Fruit fly (Drosophila melanogaster) whole organism, embryonic: ENCODE data around the gene CG42854.
A peak's percentile ranks its signal among the peaks of the same experiment; 100 is the strongest.

ENCODE experiments used
- Awh ChIP-seq: fragments of 200-800 bp; sonication (Bioruptor generic); IDR thresholded peaks from 2 replicates; pipeline ENCODE4, ENCODE4 v1.3.6; 2022; ENCODE audit warnings: missing biosample characterization, missing genetic modification characterization
- BtbVII ChIP-seq: fragments of 200-800 bp; sonication (Bioruptor generic); optimal IDR thresholded peaks from 3 replicates; lab custom pipeline; 2017; ENCODE audit warnings: missing biosample characterization, mild to moderate bottlenecking, missing genetic modification characterization
- CG10366 ChIP-seq: fragments of 200-800 bp; sonication (Bioruptor generic); IDR thresholded peaks from 2 replicates; pipeline ENCODE4 v1.3.6; 2022; ENCODE audit warnings: missing biosample characterization, missing genetic modification characterization
- CG11456 ChIP-seq: fragments of 200-800 bp; sonication (Bioruptor generic); IDR thresholded peaks from 3 replicates; pipeline ENCODE4 v1.3.6; 2022; ENCODE audit warnings: missing biosample characterization, missing genetic modification characterization
- CG11504 ChIP-seq: fragments of 200-800 bp; sonication (Bioruptor generic); optimal IDR thresholded peaks from 3 replicates; lab custom pipeline; 2019; ENCODE audit warnings: missing biosample characterization, mild to moderate bottlenecking, missing genetic modification characterization, moderate library complexity
- CG12659 ChIP-seq: fragments of 200-800 bp; sonication (Bioruptor generic); optimal IDR thresholded peaks from 3 replicates; lab custom pipeline; 2017; ENCODE audit warnings: mild to moderate bottlenecking, missing biosample characterization, missing genetic modification reagents, missing genetic modification characterization
- CG13894 ChIP-seq: fragments of 200-800 bp; sonication (Bioruptor generic); optimal IDR thresholded peaks from 3 replicates; lab custom pipeline; 2018; ENCODE audit warnings: missing biosample characterization, mild to moderate bottlenecking, missing genetic modification characterization, moderate library complexity
- CG1603 ChIP-seq: fragments of 200-800 bp; sonication (Bioruptor generic); optimal IDR thresholded peaks from 2 replicates; lab custom pipeline; 2019; ENCODE audit warnings: missing biosample characterization, mild to moderate bottlenecking, missing genetic modification characterization, moderate library complexity
- CG1647 ChIP-seq: fragments of 200-800 bp; sonication (Bioruptor generic); optimal IDR thresholded peaks from 3 replicates; lab custom pipeline; 2016; ENCODE audit warnings: missing biosample characterization, missing genetic modification characterization
- CG2120 ChIP-seq: fragments of 200-800 bp; sonication (Bioruptor generic); optimal IDR thresholded peaks from 3 replicates; lab custom pipeline; 2016; ENCODE audit warnings: missing biosample characterization, missing genetic modification characterization
- CG30403 ChIP-seq: fragments of 200-800 bp; sonication (Bioruptor generic); optimal IDR thresholded peaks from 3 replicates; lab custom pipeline; 2016; ENCODE audit warnings: missing biosample characterization, missing genetic modification characterization
- CG3847 ChIP-seq: fragments of 200-800 bp; sonication (Bioruptor generic); IDR thresholded peaks from 2 replicates; pipeline ENCODE4 v1.3.6; 2022; ENCODE audit warnings: missing biosample characterization, missing genetic modification characterization
- CG6175 ChIP-seq: fragments of 200-800 bp; sonication (Bioruptor generic); IDR thresholded peaks from 3 replicates; pipeline ENCODE4 v1.3.6; 2022; ENCODE audit warnings: missing biosample characterization, missing genetic modification characterization
- CG9727 ChIP-seq: fragments of 200-800 bp; sonication (Bioruptor generic); optimal IDR thresholded peaks from 3 replicates; lab custom pipeline; 2017; ENCODE audit warnings: missing biosample characterization, mild to moderate bottlenecking, missing genetic modification characterization
- CG9797 ChIP-seq: fragments of 200-800 bp; sonication (Bioruptor generic); optimal IDR thresholded peaks from 3 replicates; lab custom pipeline; 2018; ENCODE audit warnings: missing biosample characterization, mild to moderate bottlenecking, missing genetic modification characterization
- CTCF ChIP-seq: fragments of 200-800 bp; sonication (Bioruptor generic); optimal IDR thresholded peaks from 2 replicates; lab custom pipeline; 2017; ENCODE audit warnings: missing biosample characterization, mild to moderate bottlenecking, missing genetic modification characterization, moderate library complexity
- Camta ChIP-seq: fragments of 200-800 bp; sonication (Bioruptor generic); optimal IDR thresholded peaks from 2 replicates; lab custom pipeline; 2016; ENCODE audit warnings: missing biosample characterization, missing genetic modification characterization
- Deaf1 ChIP-seq: fragments of 200-800 bp; optimal IDR thresholded peaks from 3 replicates; lab custom pipeline; 2019; ENCODE audit warnings: missing biosample characterization, mild to moderate bottlenecking, missing genetic modification characterization, moderate library complexity
- Eip74EF ChIP-seq, 2 experiments: fragments of 200-800 bp in 1 of 2; fragments of >200 bp in 1 of 2; sonication (Bioruptor generic) in 1 of 2; optimal IDR thresholded peaks; 2 replicates each; lab custom pipeline; 2017 to 2019; ENCODE audit warnings: missing biosample characterization in 2 of 2, missing genetic modification characterization in 2 of 2, mild to moderate bottlenecking in 1 of 2, moderate library complexity in 1 of 2
- Elba2 ChIP-seq: fragments of 200-800 bp; sonication (Bioruptor generic); optimal IDR thresholded peaks from 3 replicates; lab custom pipeline; 2016; ENCODE audit warnings: missing biosample characterization, missing genetic modification characterization
- Ets65A ChIP-seq: fragments of 200-800 bp; sonication (Bioruptor generic); peaks from one replicate; lab custom pipeline; 2016; ENCODE audit warnings: missing biosample characterization, missing genetic modification characterization
- Lim3 ChIP-seq: fragments of 200-800 bp; sonication (Bioruptor generic); IDR thresholded peaks from 2 replicates; pipeline ENCODE4 v1.3.6; 2022; ENCODE audit warnings: missing biosample characterization, missing genetic modification characterization
- Med ChIP-seq: fragments of 200-800 bp; sonication (Bioruptor generic); peaks from one replicate; lab custom pipeline; 2016; ENCODE audit warnings: missing biosample characterization, missing genetic modification characterization, mild to moderate bottlenecking, inconsistent platforms, moderate library complexity
- Neu2 ChIP-seq: fragments of 200-800 bp; sonication (Bioruptor generic); optimal IDR thresholded peaks from 3 replicates; lab custom pipeline; 2016; ENCODE audit warnings: missing biosample characterization, missing genetic modification characterization, borderline replicate concordance
- Nf-YC ChIP-seq: fragments of 200-800 bp; optimal IDR thresholded peaks from 3 replicates; lab custom pipeline; 2019; ENCODE audit warnings: missing biosample characterization, mild to moderate bottlenecking, missing genetic modification characterization, moderate library complexity
- bcd ChIP-seq: fragments of 200-800 bp; sonication (Bioruptor generic); optimal IDR thresholded peaks from 2 replicates; lab custom pipeline; 2017; ENCODE audit warnings: missing biosample characterization, mild to moderate bottlenecking, missing genetic modification characterization
- chinmo ChIP-seq: fragments of 200-800 bp; sonication (Bioruptor generic); IDR thresholded peaks from 4 replicates; pipeline ENCODE4 v1.3.6; 2022; ENCODE audit warnings: missing biosample characterization, missing genetic modification characterization; ENCODE audit not compliant: partially characterized antibody
- disco-r ChIP-seq: fragments of 200-800 bp; sonication (Bioruptor generic); optimal IDR thresholded peaks from 2 replicates; lab custom pipeline; 2016; ENCODE audit warnings: missing biosample characterization, missing genetic modification characterization
- ems ChIP-seq: fragments of 200-800 bp; sonication (Bioruptor generic); optimal IDR thresholded peaks from 3 replicates; lab custom pipeline; 2016; ENCODE audit warnings: missing biosample characterization, missing genetic modification characterization
- fd102C ChIP-seq: fragments of 200-800 bp; sonication (Bioruptor generic); optimal IDR thresholded peaks from 2 replicates; lab custom pipeline; 2018; ENCODE audit warnings: missing biosample characterization, mild to moderate bottlenecking, missing genetic modification characterization, moderate library complexity
- hkb ChIP-seq, 2 experiments: fragments of 200-800 bp in 1 of 2; fragments of >200 bp in 1 of 2; sonication (Bioruptor generic) in 1 of 2; IDR thresholded peaks in 1 of 2; optimal IDR thresholded peaks in 1 of 2; 2 replicates each; pipeline versions ENCODE4 v1.3.6 to Lab custom; 2017 to 2022; ENCODE audit warnings: missing biosample characterization in 1 of 2, missing genetic modification characterization in 1 of 2
- mam ChIP-seq: fragments of 200-800 bp; sonication (Bioruptor generic); optimal IDR thresholded peaks from 3 replicates; lab custom pipeline; 2016; ENCODE audit warnings: missing biosample characterization, missing genetic modification characterization
- nerfin-2 ChIP-seq: fragments of 200-800 bp; sonication (Bioruptor generic); IDR thresholded peaks from 2 replicates; pipeline ENCODE4 v1.3.6; 2022; ENCODE audit warnings: missing biosample characterization, missing genetic modification characterization; ENCODE audit not compliant: partially characterized antibody
- onecut ChIP-seq: fragments of 200-800 bp; sonication (Bioruptor generic); IDR thresholded peaks from 2 replicates; pipeline ENCODE4 v1.3.6; 2022; ENCODE audit warnings: missing biosample characterization, missing genetic modification characterization
- row ChIP-seq: fragments of 200-800 bp; sonication (Bioruptor generic); IDR thresholded peaks from 3 replicates; pipeline ENCODE4 v1.3.6; 2022; ENCODE audit warnings: missing biosample characterization, missing genetic modification characterization
- sc ChIP-seq, 3 experiments: fragments of >200 bp in 2 of 3; fragments of 200-800 bp in 1 of 3; sonication (Bioruptor generic) in 1 of 3; optimal IDR thresholded peaks; 2 replicates in 2 of 3; 3 replicates in 1 of 3; lab custom pipeline; 2017; ENCODE audit warnings: mild to moderate bottlenecking in 1 of 3, missing biosample characterization in 1 of 3, missing genetic modification characterization in 1 of 3, missing genetic modification reagents in 1 of 3
- sd ChIP-seq: fragments of 200-800 bp; sonication (Bioruptor generic); optimal IDR thresholded peaks from 3 replicates; lab custom pipeline; 2018; ENCODE audit warnings: missing biosample characterization, mild to moderate bottlenecking, missing genetic modification characterization, moderate library complexity
- sug ChIP-seq: fragments of 200-800 bp; optimal IDR thresholded peaks from 2 replicates; lab custom pipeline; 2019; ENCODE audit warnings: missing biosample characterization, mild to moderate bottlenecking, missing genetic modification characterization, moderate library complexity
- trh ChIP-seq: fragments of 200-800 bp; sonication (Bioruptor generic); optimal IDR thresholded peaks from 2 replicates; lab custom pipeline; 2016; ENCODE audit warnings: missing biosample characterization, missing genetic modification characterization
- unc-4 ChIP-seq: fragments of 200-800 bp; sonication (Bioruptor generic); IDR thresholded peaks from 2 replicates; pipeline ENCODE4 v1.3.6; 2022; ENCODE audit warnings: missing biosample characterization, missing genetic modification characterization; ENCODE audit not compliant: partially characterized antibody
- zen2 ChIP-seq: fragments of 200-800 bp; sonication (Bioruptor generic); IDR thresholded peaks from 3 replicates; pipeline ENCODE4 v1.3.6; 2022; ENCODE audit warnings: missing biosample characterization, missing genetic modification characterization; ENCODE audit not compliant: partially characterized antibody

Gene CG42854

DNA sequence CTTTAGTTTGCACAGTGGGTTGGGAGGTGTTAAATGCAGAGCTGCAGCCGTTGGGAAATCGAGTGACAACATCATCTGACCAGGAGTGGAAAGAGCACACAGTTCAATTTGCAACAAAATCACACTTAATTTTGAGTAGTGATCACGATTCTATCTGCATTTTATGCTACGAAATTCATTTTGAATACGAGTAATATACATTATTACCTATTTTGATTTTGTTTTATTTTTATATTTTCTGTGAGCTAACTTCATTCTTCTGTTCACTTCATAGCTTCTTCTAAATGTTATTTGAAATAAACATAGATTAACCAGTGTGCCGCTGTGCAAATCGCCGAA is 20.2 kb downstream of the CG42854 start, which contains the start of gene CG10598 (continued):
- no peak for TF ChIP-seq CG9727 (GFP tag; lab: Kevin White, UChicago)
- no peak for TF ChIP-seq nerfin-2 (GFP tag; lab: Robert Waterston, UW)
- no peak for TF ChIP-seq sd (tag; lab: Kevin White, UChicago)
- TF ChIP-seq unc-4, result no peak
- no peak for TF ChIP-seq Nf-YC (tag; lab: Kevin White, UChicago)
- TF ChIP-seq CG11504 (tag; lab: Kevin White, UChicago), result peak; percentile 8
- peak; percentile 5 for TF ChIP-seq bcd (GFP tag; lab: Kevin White, UChicago)

DNA sequence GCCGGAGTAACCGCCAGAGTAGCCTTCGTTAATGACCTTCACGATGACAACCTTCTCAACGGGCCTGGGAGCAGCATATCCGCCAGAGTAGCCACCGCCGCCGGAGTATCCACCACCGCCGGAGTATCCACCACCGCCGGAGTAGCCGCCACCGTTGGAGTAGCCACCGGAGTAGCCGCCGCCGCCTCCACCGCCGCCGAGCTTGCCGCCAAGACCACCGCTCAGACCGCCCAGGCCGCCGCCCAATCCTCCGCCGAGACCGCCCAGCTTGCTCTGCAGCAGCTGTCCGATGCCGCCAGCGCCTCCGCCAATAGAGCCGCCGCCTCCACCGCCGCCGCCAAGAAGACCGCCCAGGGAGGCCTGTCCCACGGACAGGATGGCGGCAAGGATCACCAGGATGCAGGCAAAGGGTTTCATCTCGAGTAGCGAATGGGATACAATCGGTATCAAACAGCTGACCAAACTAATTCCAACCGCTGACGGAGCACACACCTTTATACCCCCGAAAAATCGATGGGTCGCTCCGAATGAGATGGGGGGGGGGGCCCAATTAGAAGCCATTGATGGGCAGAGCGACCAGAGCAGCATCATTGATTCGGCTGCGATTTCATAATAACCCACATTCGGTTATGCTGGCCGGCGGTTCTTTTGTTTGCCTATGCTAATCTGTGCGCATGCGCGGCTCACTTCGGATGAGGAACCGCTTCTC is 20.7 kb downstream of the CG42854 start:
- TF ChIP-seq Ets65A (GFP tag; lab: Kevin White, UChicago), result peak; percentile 72
- no peak for TF ChIP-seq Neu2
- TF ChIP-seq sug (tag; lab: Kevin White, UChicago), result no peak
- no peak for TF ChIP-seq fd102C (GFP tag; lab: Kevin White, UChicago)
- TF ChIP-seq chinmo (GFP tag; lab: Robert Waterston, UW), result peak; percentile 54; the same call in 1 of the 4 replicates
- no peak for TF ChIP-seq row (GFP tag; lab: Robert Waterston, UW)
- TF ChIP-seq CG12659, result no peak
- TF ChIP-seq CTCF (GFP tag; lab: Kevin White, UChicago), result no peak
- no peak for TF ChIP-seq Elba2 (GFP tag; lab: Kevin White, UChicago)
- TF ChIP-seq disco-r (GFP tag; lab: Kevin White, UChicago), result no peak
- no peak for TF ChIP-seq CG1603 (tag; lab: Kevin White, UChicago)
- no peak for TF ChIP-seq CG11456 (GFP tag; lab: Robert Waterston, UW)
- no peak for TF ChIP-seq CG10366
- TF ChIP-seq zen2 (GFP tag; lab: Robert Waterston, UW), result no peak
- TF ChIP-seq Deaf1 (tag; lab: Kevin White, UChicago), result no peak
- TF ChIP-seq CG9797 (GFP tag; lab: Kevin White, UChicago), result no peak
- no peak for TF ChIP-seq BtbVII
- TF ChIP-seq onecut (GFP tag; lab: Robert Waterston, UW), result peak; percentile 34; the same call in 1 of the 2 replicates
- peak; percentile 56 for TF ChIP-seq Med (GFP tag; lab: Kevin White, UChicago)
- TF ChIP-seq CG13894, result peak; percentile 29
- no peak for TF ChIP-seq sc (optimal IDR thresholded peaks at IDR 0.05; lab: Kevin White, UChicago)
- TF ChIP-seq sc (GFP tag; optimal IDR thresholded peaks at IDR 0.05; lab: Kevin White, UChicago), result no peak
- TF ChIP-seq Camta (GFP tag; lab: Kevin White, UChicago), result no peak
- TF ChIP-seq Awh (GFP tag; lab: Robert Waterston, UW), result peak; percentile 75; the same call in 1 of the 2 replicates
- peak; percentile 26; the same call in 1 of the 3 replicates for TF ChIP-seq CG6175 (GFP tag; lab: Robert Waterston, UW)
- no peak for TF ChIP-seq Eip74EF (GFP tag; optimal IDR thresholded peaks at IDR 0.05; lab: Kevin White, UChicago)
- no peak for TF ChIP-seq mam (GFP tag; lab: Kevin White, UChicago)
- TF ChIP-seq CG1647 (GFP tag; lab: Kevin White, UChicago), result no peak
- TF ChIP-seq hkb (optimal IDR thresholded peaks at IDR 0.05; lab: Kevin White, UChicago), result no peak
- TF ChIP-seq hkb (GFP tag; IDR thresholded peaks at IDR 0.05; lab: Robert Waterston, UW), result no peak
- TF ChIP-seq CG30403 (GFP tag; lab: Kevin White, UChicago), result no peak
- no peak for TF ChIP-seq CG2120 (GFP tag; lab: Kevin White, UChicago)
- no peak for TF ChIP-seq Lim3
- no peak for TF ChIP-seq trh (GFP tag; lab: Kevin White, UChicago)
- no peak for TF ChIP-seq CG3847
- no peak for TF ChIP-seq ems
